Fruit fly (Drosophila melanogaster): ENCODE measurements around the gene CG31704.

The CG31704 gene

dm6 chr2L:11806701-11807674 is 33.5 kb upstream of the CG31704 start (continued):
- peak; percentile 39 for TF ChIP-seq nerfin-1 (tag; optimal IDR thresholded peaks at IDR 0.05)

- TF ChIP-seq CG3407 (GFP tag; optimal IDR thresholded peaks at IDR 0.05) (no peak), CG4854 (GFP tag; optimal IDR thresholded peaks at IDR 0.05) (no peak), CG43689 (GFP tag; IDR thresholded peaks at IDR 0.05) (no peak), CG8944 (GFP tag; optimal IDR thresholded peaks at IDR 0.05) (no peak), Trl (optimal IDR thresholded peaks at IDR 0.05) (no peak), Trl (GFP tag; optimal IDR thresholded peaks at IDR 0.05) (peak; percentile 24), CG31441 (GFP tag; IDR thresholded peaks at IDR 0.05) (no peak), fru (optimal IDR thresholded peaks at IDR 0.05) (no peak), ap (GFP tag; IDR thresholded peaks at IDR 0.05) (no peak), Dp (GFP tag; optimal IDR thresholded peaks at IDR 0.05) (no peak), insv (GFP tag; optimal IDR thresholded peaks at IDR 0.05) (peak in 1 of 2 experiments; percentile 42), gro (GFP tag; optimal IDR thresholded peaks at IDR 0.05) (peak; percentile 54), gce (GFP tag; IDR thresholded peaks at IDR 0.05) (peak; percentile 68; the same call in 1 of the 3 replicates), CG17328 (GFP tag; IDR thresholded peaks at IDR 0.05) (peak; percentile 36; the same call in 1 of the 2 replicates), trem (tag; optimal IDR thresholded peaks at IDR 0.05) (no peak), vvl (GFP tag; IDR thresholded peaks at IDR 0.05) (peak; percentile 60), GATAe (GFP tag; conservative IDR thresholded peaks at IDR 0.05) (no peak), shn (GFP tag; optimal IDR thresholded peaks at IDR 0.05) (peak; percentile 18), eyg (GFP tag; optimal IDR thresholded peaks at IDR 0.05) (no peak), rib (GFP tag; IDR thresholded peaks at IDR 0.05) (peak; percentile 81; the same call in 1 of the 2 replicates), HLHmδ (GFP tag; optimal IDR thresholded peaks at IDR 0.05) (peak; percentile 20), ttk (GFP tag; IDR thresholded peaks at IDR 0.05) (peak; percentile 24; the same call in 1 of the 2 replicates), CG32532 (GFP tag; IDR thresholded peaks at IDR 0.05) (peak; percentile 34; the same call in 1 of the 2 replicates), sob (GFP tag; IDR thresholded peaks at IDR 0.05) (no peak; the same call in 1 of the 2 replicates), Hey (tag; optimal IDR thresholded peaks at IDR 0.05) (peak; percentile 34), zfh1 (GFP tag; IDR thresholded peaks at IDR 0.05) (peak; percentile 23; the same call in 1 of the 3 replicates), otp (GFP tag; IDR thresholded peaks at IDR 0.05) (peak; percentile 51; the same call in 1 of the 3 replicates), CG15011 (GFP tag; optimal IDR thresholded peaks at IDR 0.05) (no peak), Dip2 (GFP tag; IDR thresholded peaks at IDR 0.05) (no peak), az2 (GFP tag; optimal IDR thresholded peaks at IDR 0.05) (no peak), zen (tag; optimal IDR thresholded peaks at IDR 0.05) (no peak), unc-4 (GFP tag; IDR thresholded peaks at IDR 0.05; ENCODE audit: partially characterized antibody) (peak; percentile 23), h (optimal IDR thresholded peaks at IDR 0.05) (no peak), mirr (GFP tag; optimal IDR thresholded peaks at IDR 0.05) (peak; percentile 65), Xrp1 (GFP tag; IDR thresholded peaks at IDR 0.05) (no peak), ham (GFP tag; IDR thresholded peaks at IDR 0.05) (no peak), peb (GFP tag; IDR thresholded peaks at IDR 0.05) (no peak), dmrt99B (tag; optimal IDR thresholded peaks at IDR 0.05) (no peak), da (GFP tag; optimal IDR thresholded peaks at IDR 0.05) (no peak), sna (GFP tag; IDR thresholded peaks at IDR 0.05; ENCODE audit: partially characterized antibody) (no peak), br (optimal IDR thresholded peaks at IDR 0.05) (no peak), CG32767 (GFP tag; IDR thresholded peaks at IDR 0.05) (0 out of 2 replicates have a peak, but pooled peaks have one; percentile 30), Ssrp (tag; optimal IDR thresholded peaks at IDR 0.05) (no peak), Ets65A (GFP tag) (no peak), CG6813 (GFP tag; optimal IDR thresholded peaks at IDR 0.05) (no peak), cwo (GFP tag; optimal IDR thresholded peaks at IDR 0.05) (no peak), wek (GFP tag; optimal IDR thresholded peaks at IDR 0.05) (no peak)
These were observed 32.7 kb upstream of the CG31704 start for dm6 chr2L:11807697-11808226.
